Worm (Caenorhabditis elegans): Measurements from ENCODE around the gene F35D2.3.

F35D2.3 gene

ce11 chrII:7528210-7528609 is 42.2 kb upstream of the F35D2.3 start:
- TF ChIP-seq ceh-82 (tag; optimal IDR thresholded peaks at IDR 0.05) (no peak), snpc-4 (tag; optimal IDR thresholded peaks at IDR 0.05) (no peak), nhr-25 (tag; optimal IDR thresholded peaks at IDR 0.05) (peak; percentile 57), ceh-9 (tag; optimal IDR thresholded peaks at IDR 0.05) (no peak), pqm-1 (tag; optimal IDR thresholded peaks at IDR 0.05) (peak; percentile 78), sea-2 (GFP tag; optimal IDR thresholded peaks at IDR 0.05) (no peak), nhr-23 (tag; optimal IDR thresholded peaks at IDR 0.05) (peak; percentile 89), lin-39 (tag; optimal IDR thresholded peaks at IDR 0.05) (no peak), daf-12 (tag; optimal IDR thresholded peaks at IDR 0.05) (no peak), aly-2 (tag; optimal IDR thresholded peaks at IDR 0.05) (no peak), jun-1 (tag; optimal IDR thresholded peaks at IDR 0.05) (peak; percentile 45), egl-5 (tag; optimal IDR thresholded peaks at IDR 0.05) (no peak), egl-27 (tag; optimal IDR thresholded peaks at IDR 0.05) (no peak), hmg-11 (tag; optimal IDR thresholded peaks at IDR 0.05) (no peak), fkh-10 (GFP tag; optimal IDR thresholded peaks at IDR 0.05) (no peak), zag-1 (tag; optimal IDR thresholded peaks at IDR 0.05) (no peak), lsy-12 (tag; optimal IDR thresholded peaks at IDR 0.05) (no peak), tbx-2 (tag; optimal IDR thresholded peaks at IDR 0.05) (peak; percentile 25), unc-39 (tag; optimal IDR thresholded peaks at IDR 0.05) (no peak), pha-4 (tag; optimal IDR thresholded peaks at IDR 0.05) (no peak), nfya-1 (tag; optimal IDR thresholded peaks at IDR 0.05; ENCODE audit: insufficient read depth) (no peak), R02D3.7 (tag; optimal IDR thresholded peaks at IDR 0.05) (no peak), unc-62 (GFP tag; optimal IDR thresholded peaks at IDR 0.05) (no peak), ceh-16 (tag; optimal IDR thresholded peaks at IDR 0.05) (no peak), mml-1 (tag; optimal IDR thresholded peaks at IDR 0.05) (peak; percentile 39), nhr-43 (tag; optimal IDR thresholded peaks at IDR 0.05; ENCODE audit: poor library complexity, severe bottlenecking) (peak; percentile 94), ceh-28 (tag; optimal IDR thresholded peaks at IDR 0.05) (peak; percentile 6), elt-2 (tag; optimal IDR thresholded peaks at IDR 0.05) (peak; percentile 86)

DNA sequence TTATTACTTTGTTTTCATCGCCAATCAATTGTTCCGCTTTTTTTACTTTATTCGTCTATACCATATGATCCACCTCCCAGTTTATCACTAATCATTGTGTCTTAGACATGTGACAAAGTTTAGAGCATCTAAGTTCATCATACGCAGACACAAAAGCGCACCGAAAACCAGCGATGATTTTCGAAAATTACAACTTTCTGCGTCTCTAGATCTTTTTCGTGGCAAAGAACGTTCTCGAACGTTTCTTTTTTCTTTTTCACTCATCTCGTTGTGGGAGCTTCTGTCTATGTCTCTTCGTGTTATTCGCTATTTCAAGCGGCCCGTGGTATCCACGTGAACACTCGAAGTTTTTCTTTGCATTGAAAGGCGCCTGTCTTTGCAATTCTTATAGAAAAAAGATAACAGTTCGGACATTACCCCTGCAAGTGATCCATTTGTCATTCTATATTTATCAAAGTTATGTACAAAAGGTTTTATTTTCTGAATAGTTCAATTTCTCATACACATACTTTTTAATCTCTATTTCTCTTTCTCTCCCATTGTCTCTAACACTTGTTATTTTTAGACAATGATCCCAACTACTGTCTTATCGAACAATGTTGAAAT is 41.2 kb upstream of the F35D2.3 start, which contains the start of gene ZK1290.5:
TSS of gene ZK1290.5 (plus strand) at position 566 of the 606 bp plus-strand sequence.
- TF ChIP-seq unc-39 (tag; optimal IDR thresholded peaks at IDR 0.05) (no peak), elt-1 (tag; optimal IDR thresholded peaks at IDR 0.05) (peak; percentile 20), nhr-76 (tag; optimal IDR thresholded peaks at IDR 0.05) (no peak), lsy-12 (tag; optimal IDR thresholded peaks at IDR 0.05) (peak; percentile 84), sea-2 (GFP tag; optimal IDR thresholded peaks at IDR 0.05) (no peak), ztf-11 (tag; optimal IDR thresholded peaks at IDR 0.05) (no peak), ceh-28 (tag; optimal IDR thresholded peaks at IDR 0.05) (peak; percentile 60), mml-1 (tag; optimal IDR thresholded peaks at IDR 0.05) (peak; percentile 75), lin-39 (tag; optimal IDR thresholded peaks at IDR 0.05) (peak; percentile 67), elt-2 (tag; optimal IDR thresholded peaks at IDR 0.05) (peak; percentile 94), egl-27 (tag; optimal IDR thresholded peaks at IDR 0.05) (peak; percentile 77), nfya-1 (tag; optimal IDR thresholded peaks at IDR 0.05; ENCODE audit: insufficient read depth) (peak; percentile 87), fkh-2 (tag; optimal IDR thresholded peaks at IDR 0.05) (no peak), lin-15B (tag; optimal IDR thresholded peaks at IDR 0.05) (peak; percentile 58), fos-1 (tag; optimal IDR thresholded peaks at IDR 0.05) (peak; percentile 60), hmg-11 (tag; optimal IDR thresholded peaks at IDR 0.05) (no peak), egl-5 (tag; optimal IDR thresholded peaks at IDR 0.05) (peak; percentile 51), nhr-23 (tag; optimal IDR thresholded peaks at IDR 0.05) (peak; percentile 92), unc-62 (GFP tag; optimal IDR thresholded peaks at IDR 0.05) (peak; percentile 34), elt-3 (tag; optimal IDR thresholded peaks at IDR 0.05) (peak; percentile 1 to 61 (median 49)), nhr-25 (tag; optimal IDR thresholded peaks at IDR 0.05) (peak; percentile 86), nhr-28 (tag; optimal IDR thresholded peaks at IDR 0.05) (no peak), pha-4 (tag; optimal IDR thresholded peaks at IDR 0.05) (peak; percentile 84), skn-1 (tag; optimal IDR thresholded peaks at IDR 0.05) (peak; percentile 71), snpc-4 (tag; optimal IDR thresholded peaks at IDR 0.05) (peak; percentile 35), zag-1 (tag; optimal IDR thresholded peaks at IDR 0.05) (no peak), mdl-1 (tag; optimal IDR thresholded peaks at IDR 0.05) (peak; percentile 53), pqm-1 (tag; optimal IDR thresholded peaks at IDR 0.05) (peak; percentile 73), nhr-11 (tag; optimal IDR thresholded peaks at IDR 0.05) (peak; percentile 80), tbx-2 (tag; optimal IDR thresholded peaks at IDR 0.05) (peak; percentile 62), nhr-43 (tag; optimal IDR thresholded peaks at IDR 0.05; ENCODE audit: poor library complexity, severe bottlenecking) (peak; percentile 91), nhr-77 (tag; optimal IDR thresholded peaks at IDR 0.05) (no peak), jun-1 (tag; optimal IDR thresholded peaks at IDR 0.05) (peak; percentile 93), ztf-4 (tag; optimal IDR thresholded peaks at IDR 0.05) (peak; percentile 35), nhr-67 (tag; optimal IDR thresholded peaks at IDR 0.05) (no peak)

Data from whole organism, L3 larva.